Fruit fly (Drosophila melanogaster): ENCODE measurements around the gene CARPA.

dm6 chrX:7822910-7823309, 3.1 kb upstream of the CARPA start:
- no peak for TF ChIP-seq CTCF (optimal IDR thresholded peaks at IDR 0.05)
- TF ChIP-seq CG8478 (optimal IDR thresholded peaks at IDR 0.05), result no peak
